Worm (Caenorhabditis elegans): ENCODE data around the gene ZK666.8.
A peak's percentile ranks its signal among the peaks of the same experiment; 100 is the strongest.
"Not testable (repeated sequence)": the region's sequence is repeated elsewhere in the genome, so short reads cannot be mapped to it uniquely, and the experiment has no call there.

The ZK666.8 gene

ce11 chrII:10493034-10493433 lies at the start of gene ZK666.8:
Gene ZK666.8 (minus strand): TSS chrII:10493134.
- TF ChIP-seq dao-5, W03F9.2, him-1 (tag; optimal IDR thresholded peaks at IDR 0.05): not testable (repeated sequence)

- TF ChIP-seq him-1 (tag; optimal IDR thresholded peaks at IDR 0.05) (peak; percentile 88), dao-5 (tag; optimal IDR thresholded peaks at IDR 0.05) (peak; percentile 62), W03F9.2 (tag; optimal IDR thresholded peaks at IDR 0.05) (peak; percentile 90)
These were observed 49.1 kb upstream of the ZK666.8 start, which contains the start of gene pro-1 for ce11 chrII:10541923-10542486. Gene pro-1 (minus strand): TSS chrII:10541996.

- TF ChIP-seq him-1 (tag; optimal IDR thresholded peaks at IDR 0.05) (no peak), dao-5 (tag; optimal IDR thresholded peaks at IDR 0.05) (no peak), W03F9.2 (tag; optimal IDR thresholded peaks at IDR 0.05) (no peak)
These were observed 46.3 kb upstream of the ZK666.8 start, which contains the start of gene R166.3 for ce11 chrII:10539232-10539631. Gene R166.3 (minus strand): TSS chrII:10539332.

- TF ChIP-seq him-1 (tag; optimal IDR thresholded peaks at IDR 0.05) = peak; percentile 71
- no peak for TF ChIP-seq W03F9.2 (tag; optimal IDR thresholded peaks at IDR 0.05)
These were observed 45.1 kb upstream of the ZK666.8 start for ce11 chrII:10537988-10538387.

- TF ChIP-seq dao-5 (tag; optimal IDR thresholded peaks at IDR 0.05) (no peak), him-1 (tag; optimal IDR thresholded peaks at IDR 0.05) (no peak), W03F9.2 (tag; optimal IDR thresholded peaks at IDR 0.05) (no peak)
These were observed 44.6 kb upstream of the ZK666.8 start, which contains the start of gene R166.2 for ce11 chrII:10537571-10537970. Gene R166.2 (minus strand): TSS chrII:10537671.

ce11 chrII:10533985-10534384 lies 41.1 kb upstream of the ZK666.8 start:
- no peak for TF ChIP-seq him-1 (tag; optimal IDR thresholded peaks at IDR 0.05)
- no peak for TF ChIP-seq W03F9.2 (tag; optimal IDR thresholded peaks at IDR 0.05)
- no peak for TF ChIP-seq dao-5 (tag; optimal IDR thresholded peaks at IDR 0.05)

- TF ChIP-seq dao-5 (tag; optimal IDR thresholded peaks at IDR 0.05) (no peak), him-1 (tag; optimal IDR thresholded peaks at IDR 0.05) (no peak), W03F9.2 (tag; optimal IDR thresholded peaks at IDR 0.05) (no peak)
These were observed 38.7 kb upstream of the ZK666.8 start for ce11 chrII:10531604-10532003.

ce11 chrII:10530907-10531306 lies 38.0 kb upstream of the ZK666.8 start:
- TF ChIP-seq him-1 (tag; optimal IDR thresholded peaks at IDR 0.05) = no peak
- no peak for TF ChIP-seq dao-5 (tag; optimal IDR thresholded peaks at IDR 0.05)
- no peak for TF ChIP-seq W03F9.2 (tag; optimal IDR thresholded peaks at IDR 0.05)

ce11 chrII:10529218-10529751 lies 36.4 kb upstream of the ZK666.8 start:
- no peak for TF ChIP-seq him-1 (tag; optimal IDR thresholded peaks at IDR 0.05)
- no peak for TF ChIP-seq W03F9.2 (tag; optimal IDR thresholded peaks at IDR 0.05)
- TF ChIP-seq dao-5 (tag; optimal IDR thresholded peaks at IDR 0.05) = no peak

- TF ChIP-seq dao-5 (tag; optimal IDR thresholded peaks at IDR 0.05) (no peak), him-1 (tag; optimal IDR thresholded peaks at IDR 0.05) (peak; percentile 34), W03F9.2 (tag; optimal IDR thresholded peaks at IDR 0.05) (no peak)
These were observed 34.8 kb upstream of the ZK666.8 start, which contains the start of gene mab-10 for ce11 chrII:10527649-10528134. Gene mab-10 (plus strand): TSS chrII:10528084.

ce11 chrII:10525134-10525533 lies 32.2 kb upstream of the ZK666.8 start:
- TF ChIP-seq dao-5 (tag; optimal IDR thresholded peaks at IDR 0.05) (no peak), W03F9.2 (tag; optimal IDR thresholded peaks at IDR 0.05) (no peak), him-1 (tag; optimal IDR thresholded peaks at IDR 0.05) (no peak)

- no peak for TF ChIP-seq dao-5 (tag; optimal IDR thresholded peaks at IDR 0.05)
- TF ChIP-seq him-1 (tag; optimal IDR thresholded peaks at IDR 0.05) = no peak
- no peak for TF ChIP-seq W03F9.2 (tag; optimal IDR thresholded peaks at IDR 0.05)
These were observed 31.4 kb upstream of the ZK666.8 start, which contains the start of gene F59B10.6 for ce11 chrII:10524374-10524773. Gene F59B10.6 (minus strand): TSS chrII:10524474.

ce11 chrII:10523583-10523982 lies 30.6 kb upstream of the ZK666.8 start, which contains the start of gene F59B10.5:
Gene F59B10.5 (minus strand): TSS chrII:10523683.
- no peak for TF ChIP-seq dao-5 (tag; optimal IDR thresholded peaks at IDR 0.05)
- no peak for TF ChIP-seq W03F9.2 (tag; optimal IDR thresholded peaks at IDR 0.05)
- TF ChIP-seq him-1 (tag; optimal IDR thresholded peaks at IDR 0.05) = no peak

- TF ChIP-seq him-1 (tag; optimal IDR thresholded peaks at IDR 0.05) = no peak
- no peak for TF ChIP-seq dao-5 (tag; optimal IDR thresholded peaks at IDR 0.05)
- no peak for TF ChIP-seq W03F9.2 (tag; optimal IDR thresholded peaks at IDR 0.05)
These were observed 30.1 kb upstream of the ZK666.8 start for ce11 chrII:10523031-10523430.

All from whole organism, L4/young adult.